Worm (Caenorhabditis elegans) whole organism, L1 larva: ENCODE data around the gene C08F8.15.

Experiments
- C04F5.9 ChIP-seq: sonication (generic microtip); optimal IDR thresholded peaks from 2 replicates; lab custom pipeline; 2016; ENCODE audit warnings: missing genetic modification characterization, missing compliant biosample characterization
- F16B12.6 ChIP-seq: fragments of 150-350 bp; optimal IDR thresholded peaks from 2 replicates; lab custom pipeline; 2014; ENCODE audit warnings: missing biosample characterization, missing genetic modification characterization
- aha-1 ChIP-seq: fragments of 150-350 bp; optimal IDR thresholded peaks from 2 replicates; lab custom pipeline; 2014; ENCODE audit warnings: missing biosample characterization, missing genetic modification characterization
- alr-1 ChIP-seq: fragments of 200-800 bp; sonication (Bioruptor generic); optimal IDR thresholded peaks from 2 replicates; lab custom pipeline; 2018; ENCODE audit warnings: borderline replicate concordance, mild to moderate bottlenecking, missing genetic modification characterization, missing compliant biosample characterization
- ceh-8 ChIP-seq: fragments of 200-800 bp; sonication (Bioruptor generic); optimal IDR thresholded peaks from 2 replicates; lab custom pipeline; 2018; ENCODE audit warnings: mild to moderate bottlenecking, missing genetic modification characterization, moderate library complexity, missing compliant biosample characterization
- ceh-82 ChIP-seq, 3 experiments: fragments of 150-350 bp in 1 of 3; sonication (generic microtip) in 2 of 3; optimal IDR thresholded peaks; 2 replicates each; lab custom pipeline; 2014 to 2017; ENCODE audit warnings: missing biosample characterization in 3 of 3, missing genetic modification characterization in 3 of 3
- dpl-1 ChIP-seq, 3 experiments: fragments of 150-350 bp in 2 of 3; sonication (generic microtip) in 1 of 3; optimal IDR thresholded peaks; 2 replicates each; lab custom pipeline; 2014 to 2017; ENCODE audit warnings: missing biosample characterization in 3 of 3, missing genetic modification characterization in 3 of 3, missing genetic modification reagents in 3 of 3
- dsc-1 ChIP-seq: sonication (generic microtip); optimal IDR thresholded peaks from 2 replicates; lab custom pipeline; 2016; ENCODE audit warnings: mild to moderate bottlenecking, missing genetic modification characterization, missing compliant biosample characterization
- efl-1 ChIP-seq, 4 experiments: fragments of 150-350 bp; optimal IDR thresholded peaks in 3 of 4; peaks in 1 of 4; 1 replicate in 1 of 4; 2 replicates in 3 of 4; lab custom pipeline; 2014; ENCODE audit warnings: missing biosample characterization in 2 of 4, missing genetic modification characterization in 2 of 4, missing genetic modification reagents in 2 of 4
- egl-27 ChIP-seq, 2 experiments: fragments of 150-350 bp in 1 of 2; sonication (generic microtip); optimal IDR thresholded peaks; 3 replicates each; lab custom pipeline; 2017 to 2018; ENCODE audit warnings: missing biosample characterization in 2 of 2, missing genetic modification characterization in 2 of 2, missing genetic modification reagents in 2 of 2
- elt-2 ChIP-seq: sonication (generic microtip); optimal IDR thresholded peaks from 2 replicates; lab custom pipeline; 2016; ENCODE audit warnings: missing genetic modification characterization, mild to moderate bottlenecking, inconsistent platforms, missing compliant biosample characterization, missing genetic modification reagents
- ets-5 ChIP-seq: fragments of 200-800 bp; sonication (Bioruptor generic); IDR thresholded peaks from 2 replicates; pipeline ENCODE4 v1.3.6; 2022; ENCODE audit warnings: missing genetic modification characterization, missing compliant biosample characterization
- fkh-10 ChIP-seq: sonication (generic microtip); optimal IDR thresholded peaks from 2 replicates; lab custom pipeline; 2017; ENCODE audit warnings: missing biosample characterization, missing genetic modification reagents, missing genetic modification characterization
- fkh-8 ChIP-seq: sonication (generic microtip); optimal IDR thresholded peaks from 2 replicates; lab custom pipeline; 2016; ENCODE audit warnings: mild to moderate bottlenecking, missing genetic modification characterization, missing compliant biosample characterization
- fos-1 ChIP-seq: fragments of 150-350 bp; optimal IDR thresholded peaks from 2 replicates; lab custom pipeline; 2014; ENCODE audit warnings: missing biosample characterization, missing genetic modification characterization
- grh-1 ChIP-seq: fragments of 200-800 bp; sonication (Bioruptor generic); IDR thresholded peaks from 2 replicates; pipeline ENCODE4 v1.3.6; 2022; ENCODE audit warnings: missing genetic modification reagents, missing genetic modification characterization, missing compliant biosample characterization
- hlh-17 ChIP-seq: fragments of 200-800 bp; sonication (Bioruptor generic); optimal IDR thresholded peaks from 2 replicates; lab custom pipeline; 2018; ENCODE audit warnings: missing genetic modification characterization, mild to moderate bottlenecking, missing compliant biosample characterization, moderate library complexity, borderline replicate concordance
- hlh-4 ChIP-seq: sonication (generic microtip); optimal IDR thresholded peaks from 2 replicates; lab custom pipeline; 2016; ENCODE audit warnings: mild to moderate bottlenecking, missing genetic modification characterization, missing compliant biosample characterization
- isw-1 ChIP-seq: fragments of 200-800 bp; sonication (Bioruptor generic); IDR thresholded peaks from 2 replicates; pipeline ENCODE4 v1.3.6; 2022; ENCODE audit warnings: missing genetic modification characterization, missing compliant biosample characterization
- jun-1 ChIP-seq: fragments of 150-350 bp; optimal IDR thresholded peaks from 2 replicates; lab custom pipeline; 2014; ENCODE audit warnings: missing biosample characterization, missing genetic modification reagents, missing genetic modification characterization
- lin-14 ChIP-seq: fragments of 200-800 bp; sonication (Bioruptor generic); optimal IDR thresholded peaks from 2 replicates; lab custom pipeline; 2018; ENCODE audit warnings: mild to moderate bottlenecking, missing genetic modification characterization, moderate library complexity, missing compliant biosample characterization
- lin-15B ChIP-seq: fragments of 150-350 bp; sonication (generic microtip); optimal IDR thresholded peaks from 3 replicates; lab custom pipeline; 2014; ENCODE audit warnings: missing biosample characterization, missing genetic modification characterization
- lin-35 ChIP-seq, 2 experiments: fragments of 150-350 bp; optimal IDR thresholded peaks; 2 replicates each; lab custom pipeline; 2014; ENCODE audit warnings: missing biosample characterization in 2 of 2, missing genetic modification characterization in 2 of 2, missing genetic modification reagents in 2 of 2
- lsy-2 ChIP-seq, 2 experiments: fragments of 150-350 bp; optimal IDR thresholded peaks; 2 replicates each; lab custom pipeline; 2014; ENCODE audit warnings: missing biosample characterization in 2 of 2, missing genetic modification characterization in 2 of 2
- mdl-1 ChIP-seq, 2 experiments: fragments of 150-350 bp; optimal IDR thresholded peaks; 2 replicates each; lab custom pipeline; 2014 to 2017; ENCODE audit warnings: missing biosample characterization in 2 of 2, missing genetic modification characterization in 2 of 2, inconsistent platforms in 1 of 2
- mef-2 ChIP-seq: fragments of 150-350 bp; optimal IDR thresholded peaks from 2 replicates; lab custom pipeline; 2014; ENCODE audit warnings: missing biosample characterization, missing genetic modification characterization
- nhr-19 ChIP-seq: fragments of 200-800 bp; sonication (Bioruptor generic); conservative IDR thresholded peaks from 2 replicates; pipeline ENCODE4 v1.3.6; 2022; ENCODE audit warnings: missing genetic modification characterization, missing compliant biosample characterization
- nhr-20 ChIP-seq: sonication (generic microtip); optimal IDR thresholded peaks from 2 replicates; lab custom pipeline; 2016; ENCODE audit warnings: mild to moderate bottlenecking, missing genetic modification characterization, missing compliant biosample characterization
- nhr-237 ChIP-seq: fragments of 150-350 bp; optimal IDR thresholded peaks from 2 replicates; lab custom pipeline; 2014; ENCODE audit warnings: missing biosample characterization, missing genetic modification characterization
- nhr-47 ChIP-seq: sonication (generic microtip); optimal IDR thresholded peaks from 2 replicates; lab custom pipeline; 2016; ENCODE audit warnings: mild to moderate bottlenecking, missing genetic modification characterization, moderate library complexity, missing compliant biosample characterization
- nhr-71 ChIP-seq: sonication (generic microtip); optimal IDR thresholded peaks from 2 replicates; lab custom pipeline; 2016; ENCODE audit warnings: mild to moderate bottlenecking, missing genetic modification characterization, moderate library complexity, missing compliant biosample characterization
- nhr-76 ChIP-seq: sonication (generic microtip); optimal IDR thresholded peaks from 2 replicates; lab custom pipeline; 2017; ENCODE audit warnings: missing biosample characterization, missing genetic modification characterization
- nhr-85 ChIP-seq: sonication (generic microtip); peaks from one replicate; lab custom pipeline; 2016; ENCODE audit warnings: missing genetic modification characterization, inconsistent platforms, missing compliant biosample characterization
- pqm-1 ChIP-seq: sonication (generic microtip); optimal IDR thresholded peaks from 3 replicates; lab custom pipeline; 2017; ENCODE audit warnings: missing biosample characterization, missing genetic modification characterization
- rnt-1 ChIP-seq: sonication (generic microtip); optimal IDR thresholded peaks from 2 replicates; lab custom pipeline; 2016; ENCODE audit warnings: mild to moderate bottlenecking, missing genetic modification characterization, moderate library complexity, missing compliant biosample characterization
- snu-23 ChIP-seq: sonication (generic microtip); optimal IDR thresholded peaks from 2 replicates; lab custom pipeline; 2016; ENCODE audit warnings: missing genetic modification characterization, missing compliant biosample characterization
- sptf-1 ChIP-seq: fragments of 150-350 bp; optimal IDR thresholded peaks from 2 replicates; lab custom pipeline; 2014; ENCODE audit warnings: missing biosample characterization, missing genetic modification characterization
- swsn-7 ChIP-seq: sonication (generic microtip); optimal IDR thresholded peaks from 2 replicates; lab custom pipeline; 2016; ENCODE audit warnings: missing genetic modification characterization, missing compliant biosample characterization
- tbx-2 ChIP-seq: sonication (generic microtip); optimal IDR thresholded peaks from 2 replicates; lab custom pipeline; 2016; ENCODE audit warnings: missing genetic modification characterization, missing compliant biosample characterization
- unc-86 ChIP-seq: sonication (generic microtip); optimal IDR thresholded peaks from 2 replicates; lab custom pipeline; 2016; ENCODE audit warnings: missing genetic modification characterization, missing compliant biosample characterization
- vab-15 ChIP-seq: sonication (generic microtip); optimal IDR thresholded peaks from 2 replicates; lab custom pipeline; 2017; ENCODE audit warnings: missing genotype, mild to moderate bottlenecking, missing genetic modification characterization, missing compliant biosample characterization
- xbp-1 ChIP-seq: sonication (generic microtip); optimal IDR thresholded peaks from 2 replicates; lab custom pipeline; 2016; ENCODE audit warnings: missing genetic modification characterization, missing compliant biosample characterization
- zag-1 ChIP-seq: fragments of 150-350 bp; optimal IDR thresholded peaks from 2 replicates; lab custom pipeline; 2014; ENCODE audit warnings: missing biosample characterization, missing genetic modification characterization
- zip-4 ChIP-seq: fragments of 200-800 bp; sonication (Bioruptor generic); optimal IDR thresholded peaks from 2 replicates; lab custom pipeline; 2018; ENCODE audit warnings: mild to moderate bottlenecking, missing genetic modification characterization, moderate library complexity, missing compliant biosample characterization
- ztf-11 ChIP-seq, 2 experiments: sonication (generic microtip); optimal IDR thresholded peaks; 2 replicates each; lab custom pipeline; 2016 to 2017; ENCODE audit warnings: missing genetic modification characterization in 2 of 2, missing biosample characterization in 1 of 2, missing compliant biosample characterization in 1 of 2

The C08F8.15 gene

ce11 chrIV:11125604-11126003, 35.0 kb downstream of the C08F8.15 start (continued):
- TF ChIP-seq ets-5 (GFP tag; lab: Robert Waterston, UW) (no peak), C04F5.9 (no peak), lin-35 (GFP tag; optimal IDR thresholded peaks at IDR 0.05; lab: Kevin White, UChicago) (peak; percentile 82 to 91), pqm-1 (tag; lab: Kevin White, UChicago) (no peak), snu-23 (GFP tag; lab: Kevin White, UChicago) (peak; percentile 25), nhr-19 (GFP tag; lab: Robert Waterston, UW) (no peak), swsn-7 (tag; lab: Kevin White, UChicago) (no peak), alr-1 (tag; lab: Kevin White, UChicago) (no peak), aha-1 (tag; lab: Kevin White, UChicago) (no peak), isw-1 (no peak), nhr-85 (tag; lab: Kevin White, UChicago) (peak; percentile 75)
- TF ChIP-seq, all 84 proteins: peak for 10

DNA sequence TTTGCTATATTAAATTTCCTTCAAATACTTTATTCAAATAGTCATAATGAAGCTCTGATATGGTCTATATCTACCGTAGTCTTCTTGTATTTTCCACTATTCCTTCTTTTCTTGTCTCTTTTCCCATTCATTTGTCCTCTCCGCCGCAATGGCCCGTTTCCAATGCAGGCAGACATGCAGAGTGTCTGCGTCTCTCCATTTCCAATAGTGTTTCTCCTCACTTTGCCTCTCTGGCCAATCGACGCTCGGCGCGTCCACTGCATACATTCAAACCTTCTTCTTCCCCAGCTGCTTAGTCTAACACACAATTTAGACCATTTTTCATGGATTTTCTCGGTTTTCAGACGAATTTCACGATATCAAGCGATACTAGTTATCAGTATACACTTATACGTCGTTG, 35.4 kb downstream of the C08F8.15 start:
- TF ChIP-seq nhr-71 (tag; lab: Kevin White, UChicago) (peak; percentile 61), zip-4 (GFP tag; lab: Kevin White, UChicago) (no peak), dpl-1 (GFP tag; optimal IDR thresholded peaks at IDR 0.05; lab: Kevin White, UChicago) (peak in 2 of 3 experiments; percentile 8 to 39), nhr-19 (GFP tag; lab: Robert Waterston, UW) (peak; percentile 58; the same call in 1 of the 2 replicates), jun-1 (tag; lab: Kevin White, UChicago) (peak; percentile 3), lin-14 (peak; percentile 52), ztf-11 (tag; optimal IDR thresholded peaks at IDR 0.05; lab: Kevin White, UChicago) (peak in 1 of 2 experiments; percentile 12), mef-2 (tag; lab: Kevin White, UChicago) (no peak), fos-1 (no peak), nhr-237 (no peak), snu-23 (GFP tag; lab: Kevin White, UChicago) (peak; percentile 62), swsn-7 (tag; lab: Kevin White, UChicago) (peak; percentile 60), fkh-10 (GFP tag; lab: Kevin White, UChicago) (no peak), egl-27 (tag; optimal IDR thresholded peaks at IDR 0.05; lab: Kevin White, UChicago) (no peak), fkh-8 (tag; lab: Kevin White, UChicago) (peak; percentile 14), tbx-2 (tag; lab: Kevin White, UChicago) (peak; percentile 15), efl-1 (optimal IDR thresholded peaks at IDR 0.05; lab: Kevin White, UChicago) (peak; percentile 55 to 69), efl-1 (GFP tag; optimal IDR thresholded peaks at IDR 0.05 in 1 of 2; lab: Kevin White, UChicago) (peak in 1 of 2 experiments; percentile 92), ceh-82 (tag; optimal IDR thresholded peaks at IDR 0.05; lab: Kevin White, UChicago) (peak in 1 of 3 experiments; percentile 43), grh-1 (GFP tag; lab: Robert Waterston, UW) (peak; percentile 30; the same call in 1 of the 2 replicates), lin-35 (GFP tag; optimal IDR thresholded peaks at IDR 0.05; lab: Kevin White, UChicago) (peak in 1 of 2 experiments; percentile 26), ceh-8 (peak; percentile 14), vab-15 (tag; lab: Kevin White, UChicago) (no peak), sptf-1 (tag; lab: Kevin White, UChicago) (no peak), mdl-1 (tag; optimal IDR thresholded peaks at IDR 0.05; lab: Kevin White, UChicago) (peak in 1 of 2 experiments; percentile 5), rnt-1 (peak; percentile 64), nhr-20 (tag; lab: Kevin White, UChicago) (peak; percentile 37), dsc-1 (peak; percentile 41), hlh-17 (GFP tag; lab: Kevin White, UChicago) (no peak), xbp-1 (tag; lab: Kevin White, UChicago) (peak; percentile 96), lin-15B (tag; lab: Kevin White, UChicago) (peak; percentile 33), isw-1 (no peak), elt-2 (tag; lab: Kevin White, UChicago) (peak; percentile 4), nhr-76 (tag; lab: Kevin White, UChicago) (no peak), zag-1 (tag; lab: Kevin White, UChicago) (no peak), nhr-47 (tag; lab: Kevin White, UChicago) (peak; percentile 38), hlh-4 (tag; lab: Kevin White, UChicago) (no peak), F16B12.6 (peak; percentile 10), lsy-2 (tag; optimal IDR thresholded peaks at IDR 0.05; lab: Kevin White, UChicago) (peak; percentile 65 to 76), unc-86 (tag; lab: Kevin White, UChicago) (peak; percentile 38)
- TF ChIP-seq, all 84 proteins: peak for 26
